Worm (Caenorhabditis elegans) whole organism, young adult: ENCODE measurements around the gene T26A5.8.
A peak's percentile ranks its signal among the peaks of the same experiment; 100 is the strongest.

Experiments used
- B0035.1 ChIP-seq: sonication (generic microtip); optimal IDR thresholded peaks from 2 replicates; lab custom pipeline; 2016; ENCODE audit warnings: missing genetic modification characterization, mild to moderate bottlenecking, missing compliant biosample characterization, missing genotype, missing genetic modification reagents
- B0336.3 ChIP-seq: fragments of 200-800 bp; sonication (Bioruptor generic); IDR thresholded peaks from 2 replicates; pipeline ENCODE4 v1.3.6; 2022; ENCODE audit warnings: missing genetic modification characterization, missing compliant biosample characterization
- C17E4.6 ChIP-seq: fragments of 200-800 bp; sonication (Bioruptor generic); IDR thresholded peaks from 2 replicates; pipeline ENCODE4 v1.3.6; 2022; ENCODE audit warnings: missing genetic modification reagents, missing genetic modification characterization, missing compliant biosample characterization
- D2030.7 ChIP-seq: fragments of 200-800 bp; sonication (Bioruptor generic); IDR thresholded peaks from 2 replicates; pipeline ENCODE4 v1.3.6; 2022; ENCODE audit warnings: missing genetic modification reagents, missing genetic modification characterization, missing compliant biosample characterization
- F10E7.11 ChIP-seq: sonication (generic microtip); optimal IDR thresholded peaks from 2 replicates; lab custom pipeline; 2017; ENCODE audit warnings: mild to moderate bottlenecking, missing genetic modification characterization, moderate library complexity, missing compliant biosample characterization
- F52B5.7 ChIP-seq: sonication (generic microtip); optimal IDR thresholded peaks from 2 replicates; lab custom pipeline; 2016; ENCODE audit warnings: mild to moderate bottlenecking, missing genetic modification characterization, missing compliant biosample characterization
- K11D2.4 ChIP-seq: fragments of 200-800 bp; sonication (Bioruptor generic); IDR thresholded peaks from 2 replicates; pipeline ENCODE4 v1.3.6; 2022; ENCODE audit warnings: missing genetic modification reagents, missing genetic modification characterization, missing compliant biosample characterization
- T26A5.8 ChIP-seq: sonication (generic microtip); optimal IDR thresholded peaks from 2 replicates; lab custom pipeline; 2016; ENCODE audit warnings: missing genetic modification characterization, missing compliant biosample characterization
- Y67H2A.10 ChIP-seq: fragments of 200-800 bp; sonication (Bioruptor generic); conservative IDR thresholded peaks from 2 replicates; pipeline ENCODE4 v1.3.6; 2022; ENCODE audit warnings: missing genetic modification reagents, missing genetic modification characterization, missing compliant biosample characterization
- Y79H2A.3 ChIP-seq: fragments of 200-800 bp; sonication (Bioruptor generic); conservative IDR thresholded peaks from 2 replicates; pipeline ENCODE4 v1.3.6; 2022; ENCODE audit warnings: missing genetic modification reagents, missing genetic modification characterization, missing compliant biosample characterization
- ama-1 ChIP-seq, 3 experiments: fragments of 150-350 bp in 1 of 3; sonication (generic microtip) in 2 of 3; optimal IDR thresholded peaks; 2 replicates each; lab custom pipeline; 2014 to 2018; ENCODE audit warnings: missing biosample characterization in 2 of 3, missing genetic modification characterization in 2 of 3, missing genetic modification reagents in 2 of 3
- atf-7 ChIP-seq: sonication (generic microtip); optimal IDR thresholded peaks from 2 replicates; lab custom pipeline; 2017; ENCODE audit warnings: mild to moderate bottlenecking, missing genetic modification characterization, missing compliant biosample characterization
- athp-1 ChIP-seq: sonication (generic microtip); optimal IDR thresholded peaks from 2 replicates; lab custom pipeline; 2017; ENCODE audit warnings: mild to moderate bottlenecking, missing genetic modification characterization, missing compliant biosample characterization
- bed-2 ChIP-seq: fragments of 200-800 bp; sonication (Bioruptor generic); IDR thresholded peaks from 2 replicates; pipeline ENCODE4 v1.3.6; 2022; ENCODE audit warnings: missing genetic modification reagents, missing genetic modification characterization, missing compliant biosample characterization
- ccch-3 ChIP-seq: fragments of 200-800 bp; sonication (Bioruptor generic); optimal IDR thresholded peaks from 2 replicates; lab custom pipeline; 2018; ENCODE audit warnings: mild to moderate bottlenecking, missing genetic modification characterization, missing compliant biosample characterization
- cebp-2 ChIP-seq: fragments of 200-800 bp; sonication (Bioruptor generic); IDR thresholded peaks from 2 replicates; pipeline ENCODE4 v1.3.6; 2022; ENCODE audit warnings: missing genetic modification characterization, missing compliant biosample characterization
- ceh-27 ChIP-seq: fragments of 200-800 bp; sonication (Bioruptor generic); optimal IDR thresholded peaks from 2 replicates; lab custom pipeline; 2018; ENCODE audit warnings: mild to moderate bottlenecking, missing genetic modification characterization, moderate library complexity, missing compliant biosample characterization
- ceh-40 ChIP-seq: fragments of 200-800 bp; sonication (Bioruptor generic); IDR thresholded peaks from 2 replicates; pipeline ENCODE4 v1.3.6; 2022; ENCODE audit warnings: missing genetic modification characterization, missing compliant biosample characterization
- ceh-58 ChIP-seq: fragments of 200-800 bp; sonication (Bioruptor generic); IDR thresholded peaks from 2 replicates; pipeline ENCODE4 v1.3.6; 2022; ENCODE audit warnings: missing genetic modification characterization, missing compliant biosample characterization
- dpl-1 ChIP-seq: fragments of 150-350 bp; optimal IDR thresholded peaks from 2 replicates; lab custom pipeline; 2014; ENCODE audit warnings: missing biosample characterization, missing genetic modification reagents, missing genetic modification characterization
- egl-18 ChIP-seq: fragments of 200-800 bp; sonication (Bioruptor generic); IDR thresholded peaks from 2 replicates; pipeline ENCODE4 v1.3.6; 2022; ENCODE audit warnings: missing genetic modification reagents, missing genetic modification characterization, missing compliant biosample characterization
- egl-44 ChIP-seq: fragments of 200-800 bp; sonication (Bioruptor generic); IDR thresholded peaks from 2 replicates; pipeline ENCODE4 v1.3.6; 2022; ENCODE audit warnings: missing genetic modification reagents, missing genetic modification characterization, missing compliant biosample characterization
- ets-4 ChIP-seq: fragments of 200-800 bp; sonication (Bioruptor generic); optimal IDR thresholded peaks from 2 replicates; lab custom pipeline; 2018; ENCODE audit warnings: mild to moderate bottlenecking, missing genetic modification characterization, missing compliant biosample characterization
- fkh-3 ChIP-seq: sonication (generic microtip); optimal IDR thresholded peaks from 2 replicates; lab custom pipeline; 2016; ENCODE audit warnings: mild to moderate bottlenecking, missing genetic modification characterization, missing compliant biosample characterization
- hlh-12 ChIP-seq: sonication (generic microtip); optimal IDR thresholded peaks from 2 replicates; lab custom pipeline; 2016; ENCODE audit warnings: missing genetic modification characterization, missing compliant biosample characterization
- let-526 ChIP-seq: fragments of 200-800 bp; sonication (Bioruptor generic); IDR thresholded peaks from 2 replicates; pipeline ENCODE4 v1.3.6; 2022; ENCODE audit warnings: missing genetic modification reagents, missing genetic modification characterization, missing compliant biosample characterization
- lin-26 ChIP-seq: fragments of 200-800 bp; sonication (Bioruptor generic); IDR thresholded peaks from 2 replicates; pipeline ENCODE4 v1.3.6; 2022; ENCODE audit warnings: missing genetic modification reagents, missing genetic modification characterization, missing compliant biosample characterization
- lin-35 ChIP-seq, 3 experiments: fragments of 150-350 bp in 2 of 3; sonication (generic microtip) in 1 of 3; optimal IDR thresholded peaks; 2 replicates each; lab custom pipeline; 2014 to 2018; ENCODE audit warnings: missing biosample characterization in 3 of 3, missing genetic modification characterization in 3 of 3, missing genetic modification reagents in 3 of 3
- lin-54 ChIP-seq: fragments of 200-800 bp; sonication (Bioruptor generic); optimal IDR thresholded peaks from 2 replicates; lab custom pipeline; 2018; ENCODE audit warnings: mild to moderate bottlenecking, missing genetic modification characterization, missing compliant biosample characterization
- lsy-27 ChIP-seq: sonication (generic microtip); optimal IDR thresholded peaks from 2 replicates; lab custom pipeline; 2017; ENCODE audit warnings: missing genetic modification characterization, mild to moderate bottlenecking, missing compliant biosample characterization, antibody characterized with exemption, missing genotype, borderline replicate concordance; ENCODE audit not compliant: insufficient read depth
- madf-10 ChIP-seq: sonication (generic microtip); optimal IDR thresholded peaks from 2 replicates; lab custom pipeline; 2016; ENCODE audit warnings: mild to moderate bottlenecking, missing genetic modification characterization, missing compliant biosample characterization
- madf-8 ChIP-seq: fragments of 200-800 bp; sonication (Bioruptor generic); conservative IDR thresholded peaks from 2 replicates; pipeline ENCODE4 v1.3.6; 2022; ENCODE audit warnings: missing genetic modification reagents, missing genetic modification characterization, missing compliant biosample characterization
- mcd-1 ChIP-seq: fragments of 200-800 bp; sonication (Bioruptor generic); IDR thresholded peaks from 2 replicates; pipeline ENCODE4 v1.3.6; 2022; ENCODE audit warnings: missing genetic modification reagents, missing genetic modification characterization, missing compliant biosample characterization
- nfya-1 ChIP-seq: sonication (generic microtip); optimal IDR thresholded peaks from 2 replicates; lab custom pipeline; 2017; ENCODE audit warnings: antibody characterized with exemption, missing compliant biosample characterization, missing genetic modification characterization, borderline replicate concordance; ENCODE audit not compliant: insufficient read depth
- nhr-90 ChIP-seq: sonication (generic microtip); optimal IDR thresholded peaks from 2 replicates; lab custom pipeline; 2016; ENCODE audit warnings: missing genotype, mild to moderate bottlenecking, missing genetic modification characterization, missing compliant biosample characterization
- pha-4 ChIP-seq: fragments of 150-350 bp; sonication (generic microtip); optimal IDR thresholded peaks from 2 replicates; lab custom pipeline; 2014; ENCODE audit warnings: missing biosample characterization, missing genetic modification reagents, missing genetic modification characterization
- sdz-38 ChIP-seq: sonication (generic microtip); optimal IDR thresholded peaks from 2 replicates; lab custom pipeline; 2016; ENCODE audit warnings: missing genotype, missing genetic modification characterization, missing compliant biosample characterization
- snpc-1.1 ChIP-seq: sonication (generic microtip); optimal IDR thresholded peaks from 2 replicates; lab custom pipeline; 2017; ENCODE audit warnings: missing genetic modification characterization, mild to moderate bottlenecking, missing compliant biosample characterization, antibody characterized with exemption, moderate library complexity, missing genotype, missing genetic modification reagents; ENCODE audit not compliant: insufficient read depth
- snpc-1.3 ChIP-seq: sonication (generic microtip); optimal IDR thresholded peaks from 2 replicates; lab custom pipeline; 2017; ENCODE audit warnings: missing genetic modification characterization, mild to moderate bottlenecking, missing compliant biosample characterization, antibody characterized with exemption, moderate library complexity, missing genotype, missing genetic modification reagents; ENCODE audit not compliant: insufficient read depth
- snpc-4 ChIP-seq, 5 experiments: fragments of 150-350 bp in 1 of 5; sonication (generic microtip) in 4 of 5; optimal IDR thresholded peaks; 2 replicates each; lab custom pipeline; 2014 to 2018; ENCODE audit warnings: missing genetic modification characterization in 5 of 5, missing biosample characterization in 3 of 5, antibody characterized with exemption in 2 of 5, mild to moderate bottlenecking in 2 of 5, missing compliant biosample characterization in 2 of 5, missing genotype in 2 of 5, moderate library complexity in 2 of 5, missing genetic modification reagents in 1 of 5
- somi-1 ChIP-seq: fragments of 200-800 bp; sonication (Bioruptor generic); optimal IDR thresholded peaks from 2 replicates; lab custom pipeline; 2018; ENCODE audit warnings: mild to moderate bottlenecking, missing genetic modification characterization, missing compliant biosample characterization
- sptf-2 ChIP-seq: fragments of 200-800 bp; sonication (Bioruptor generic); optimal IDR thresholded peaks from 2 replicates; lab custom pipeline; 2018; ENCODE audit warnings: mild to moderate bottlenecking, missing genetic modification characterization, missing compliant biosample characterization
- unc-130 ChIP-seq: sonication (generic microtip); optimal IDR thresholded peaks from 2 replicates; lab custom pipeline; 2016; ENCODE audit warnings: missing genetic modification reagents, missing genetic modification characterization, missing compliant biosample characterization
- unc-62 ChIP-seq: fragments of 150-350 bp; optimal IDR thresholded peaks from 2 replicates; lab custom pipeline; 2014; ENCODE audit warnings: missing biosample characterization, missing genetic modification reagents, missing genetic modification characterization
- zfh-2 ChIP-seq: fragments of 200-800 bp; sonication (Bioruptor generic); conservative IDR thresholded peaks from 2 replicates; pipeline ENCODE4 v1.3.6; 2022; ENCODE audit warnings: missing genetic modification reagents, missing genetic modification characterization, missing compliant biosample characterization
- zim-3 ChIP-seq: sonication (generic microtip); optimal IDR thresholded peaks from 2 replicates; lab custom pipeline; 2017; ENCODE audit warnings: mild to moderate bottlenecking, missing genetic modification characterization, moderate library complexity, missing compliant biosample characterization
- ztf-18 ChIP-seq: sonication (generic microtip); optimal IDR thresholded peaks from 2 replicates; lab custom pipeline; 2016; ENCODE audit warnings: missing genotype, mild to moderate bottlenecking, missing genetic modification characterization, missing compliant biosample characterization

Gene T26A5.8

ce11 chrIII:6415306-6415973 is 47.2 kb downstream of the T26A5.8 start, which contains the start of gene nas-4 (continued):
- TF ChIP-seq cebp-2 = peak; percentile 5; the same call in 1 of the 2 replicates
- TF ChIP-seq somi-1 (GFP tag; lab: Kevin White, UChicago) = no peak
- no peak for TF ChIP-seq F10E7.11 (tag; lab: Kevin White, UChicago)
- TF ChIP-seq zfh-2 (GFP tag; lab: Robert Waterston, UW) = no peak
- peak; percentile 75 for TF ChIP-seq B0035.1 (tag; lab: Kevin White, UChicago)
- TF ChIP-seq bed-2 (GFP tag; lab: Robert Waterston, UW) = no peak
- no peak for TF ChIP-seq ccch-3
- TF ChIP-seq dpl-1 = no peak
- TF ChIP-seq ztf-18 (tag; lab: Kevin White, UChicago) = no peak
- TF ChIP-seq F52B5.7 (tag; lab: Kevin White, UChicago) = no peak
- peak; percentile 35 for TF ChIP-seq ceh-27 (GFP tag; lab: Kevin White, UChicago)
- TF ChIP-seq sdz-38 (tag; lab: Kevin White, UChicago) = no peak
- TF ChIP-seq Y67H2A.10 (GFP tag; lab: Robert Waterston, UW) = no peak
- TF ChIP-seq snpc-1.1 (tag; lab: Kevin White, UChicago) = no peak
- no peak for TF ChIP-seq unc-130
- TF ChIP-seq lin-54 (GFP tag; lab: Kevin White, UChicago) = no peak
- TF ChIP-seq ets-4 = no peak
- TF ChIP-seq D2030.7 (GFP tag; lab: Robert Waterston, UW) = no peak
- TF ChIP-seq K11D2.4 = no peak; the same call in 1 of the 2 replicates
- no peak for TF ChIP-seq madf-10 (tag; lab: Kevin White, UChicago)
- TF ChIP-seq Y79H2A.3 (GFP tag; lab: Robert Waterston, UW) = no peak
- no peak for TF ChIP-seq hlh-12
- peak; percentile 80 for TF ChIP-seq lin-26
- peak; percentile 64 for TF ChIP-seq athp-1
- no peak for TF ChIP-seq nfya-1
- peak; percentile 35 for TF ChIP-seq nhr-90
- no peak for TF ChIP-seq C17E4.6 (GFP tag; lab: Robert Waterston, UW)
- TF ChIP-seq ceh-40 (GFP tag; lab: Robert Waterston, UW) = no peak
- TF ChIP-seq egl-18 (GFP tag; lab: Robert Waterston, UW) = no peak
- TF ChIP-seq ama-1 (optimal IDR thresholded peaks at IDR 0.05; lab: Kevin White, UChicago) = no peak
- no peak for TF ChIP-seq ama-1 (GFP tag; optimal IDR thresholded peaks at IDR 0.05; lab: Kevin White, UChicago)
- TF ChIP-seq atf-7 (tag; lab: Kevin White, UChicago) = peak; percentile 6
- TF ChIP-seq snpc-1.3 (tag; lab: Kevin White, UChicago) = no peak
- no peak for TF ChIP-seq unc-62
- TF ChIP-seq zim-3 (tag; lab: Kevin White, UChicago) = no peak
- no peak for TF ChIP-seq pha-4 (tag; lab: Kevin White, UChicago)
- no peak for TF ChIP-seq T26A5.8
- no peak for TF ChIP-seq let-526 (GFP tag; lab: Robert Waterston, UW)
- peak; percentile 22 for TF ChIP-seq fkh-3 (tag; lab: Kevin White, UChicago)
- no peak for TF ChIP-seq snpc-4 (GFP tag; optimal IDR thresholded peaks at IDR 0.05; lab: Kevin White, UChicago)
- TF ChIP-seq snpc-4 (tag; optimal IDR thresholded peaks at IDR 0.05; lab: Kevin White, UChicago) = no peak
- TF ChIP-seq mcd-1 (GFP tag; lab: Robert Waterston, UW) = no peak
- TF ChIP-seq lsy-27 = no peak
- no peak for TF ChIP-seq sptf-2
- no peak for TF ChIP-seq madf-8 (GFP tag; lab: Robert Waterston, UW)
- 0 out of 2 replicates have a peak, but pooled peaks have one; percentile 18 for TF ChIP-seq egl-44 (GFP tag; lab: Robert Waterston, UW)
- 0 out of 2 replicates have a peak, but pooled peaks have one; percentile 55 for TF ChIP-seq B0336.3 (GFP tag; lab: Robert Waterston, UW)
- no peak for TF ChIP-seq ceh-58
- TF ChIP-seq lin-35 (GFP tag; optimal IDR thresholded peaks at IDR 0.05; lab: Kevin White, UChicago) = no peak
